Fruit fly (Drosophila melanogaster) whole organism, wandering third instar larva: Measurements from ENCODE around the gene Pxn.

ENCODE experiments used
- Dif ChIP-seq: fragments of 200-275, 200-300 bp; sonication (Bioruptor generic); optimal IDR thresholded peaks from 2 replicates; lab custom pipeline; 2018; ENCODE audit warnings: missing biosample characterization, missing genetic modification characterization; ENCODE audit not compliant: partially characterized antibody
- brk ChIP-seq: fragments of 200-800 bp; sonication (Bioruptor generic); optimal IDR thresholded peaks from 2 replicates; lab custom pipeline; 2016; ENCODE audit warnings: missing biosample characterization, mild to moderate bottlenecking, missing genetic modification characterization
- dmrt93B ChIP-seq: fragments of 200-800 bp; sonication (Bioruptor generic); optimal IDR thresholded peaks from 2 replicates; lab custom pipeline; 2018; ENCODE audit warnings: missing biosample characterization, mild to moderate bottlenecking, missing genetic modification characterization
- h ChIP-seq: fragments of 200-800 bp; sonication (Bioruptor generic); optimal IDR thresholded peaks from 3 replicates; lab custom pipeline; 2016; ENCODE audit warnings: missing biosample characterization, mild to moderate bottlenecking, missing genetic modification characterization
- pan ChIP-seq: fragments of >200 bp; optimal IDR thresholded peaks from 2 replicates; lab custom pipeline; 2017
- psq ChIP-seq: fragments of 200-800 bp; sonication (Bioruptor generic); optimal IDR thresholded peaks from 3 replicates; lab custom pipeline; 2017; ENCODE audit warnings: missing biosample characterization, mild to moderate bottlenecking, missing genetic modification characterization, moderate library complexity
- sage ChIP-seq: fragments of 200-800 bp; sonication (Bioruptor generic); optimal IDR thresholded peaks from 2 replicates; lab custom pipeline; 2016; ENCODE audit warnings: missing biosample characterization, mild to moderate bottlenecking, missing genetic modification characterization

DNA sequence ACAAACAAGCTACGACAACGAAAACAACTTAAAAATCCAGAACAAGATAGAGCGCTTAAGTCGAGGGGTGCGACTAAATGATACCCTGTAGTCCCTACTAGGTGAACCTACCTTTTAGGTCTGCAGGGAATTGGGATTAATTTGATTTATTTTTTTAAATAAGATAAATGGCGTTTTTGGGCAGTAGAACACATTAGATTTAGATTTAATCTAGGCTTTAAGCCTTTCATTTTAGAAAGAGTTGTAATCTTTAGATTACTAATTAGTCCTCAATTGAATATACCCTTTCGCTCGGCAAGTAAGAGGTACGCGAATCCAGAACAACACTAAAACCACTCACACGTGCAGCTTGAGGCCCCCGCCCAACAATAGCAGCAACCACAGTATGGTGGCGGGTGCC is 15.6 kb downstream of the Pxn start:
- no peak for TF ChIP-seq brk (GFP tag; lab: Kevin White, UChicago)
- no peak for TF ChIP-seq psq (GFP tag; lab: Kevin White, UChicago)
- no peak for TF ChIP-seq pan (lab: Kevin White, UChicago)
- no peak for TF ChIP-seq Dif (GFP tag; lab: Kevin White, UChicago)
- no peak for TF ChIP-seq sage (GFP tag; lab: Kevin White, UChicago)
- TF ChIP-seq dmrt93B (GFP tag; lab: Kevin White, UChicago): no peak
- no peak for TF ChIP-seq h (GFP tag; lab: Kevin White, UChicago)
